Fruit fly (Drosophila melanogaster): ENCODE measurements around the gene Mst36Fa.

The Mst36Fa gene

DNA sequence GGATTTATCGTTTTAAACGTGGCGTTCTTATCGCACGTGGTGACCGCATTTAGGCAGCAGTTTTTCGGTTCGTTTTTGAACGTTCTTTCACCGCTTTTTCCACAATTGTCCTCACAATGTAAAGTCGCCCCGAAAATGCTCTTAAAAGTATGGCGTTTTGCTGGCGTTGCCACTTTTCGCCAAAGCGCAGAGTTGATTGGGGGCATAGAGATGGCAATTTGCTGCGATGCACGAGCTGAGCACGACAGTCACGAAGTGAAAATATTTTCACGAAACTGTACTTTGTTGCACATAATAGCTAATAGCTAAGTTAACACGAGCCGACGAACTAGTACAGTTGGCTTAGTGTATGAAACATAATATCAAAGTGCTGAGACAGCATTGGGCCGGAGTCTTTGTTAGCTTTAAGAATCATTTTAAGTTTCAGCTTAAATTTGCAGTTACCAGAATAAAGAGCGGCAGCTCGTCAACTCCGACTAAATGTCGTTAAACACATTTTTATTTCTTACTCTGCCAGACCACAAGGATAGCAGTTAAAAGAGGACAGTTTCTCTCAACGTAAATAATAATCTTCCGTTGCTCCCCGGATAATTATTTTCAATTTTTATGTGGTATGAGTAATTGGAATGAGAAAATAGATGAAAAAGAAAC, 12.0 kb upstream of the Mst36Fa start, which contains the start of gene msl-1 (continued):
- no peak for TF ChIP-seq CG8290 (GFP tag; optimal IDR thresholded peaks at IDR 0.05)
- TF ChIP-seq CG8290 (tag; optimal IDR thresholded peaks at IDR 0.05) = peak in 1 of 2 experiments; percentile 49
- TF ChIP-seq gsb-n (tag; optimal IDR thresholded peaks at IDR 0.05) = no peak
- no peak for TF ChIP-seq fd3F (GFP tag; optimal IDR thresholded peaks at IDR 0.05)
- TF ChIP-seq ap (GFP tag; IDR thresholded peaks at IDR 0.05) = no peak
- peak; percentile 44; the same call in 1 of the 2 replicates for TF ChIP-seq onecut (GFP tag; IDR thresholded peaks at IDR 0.05)
- TF ChIP-seq CG10431 (GFP tag; optimal IDR thresholded peaks at IDR 0.05) = no peak
- TF ChIP-seq CG1024 (GFP tag; IDR thresholded peaks at IDR 0.05) = peak; percentile 18; the same call in 1 of the 2 replicates
- TF ChIP-seq CG7745 (tag; optimal IDR thresholded peaks at IDR 0.05) = no peak
- TF ChIP-seq lbe (GFP tag; optimal IDR thresholded peaks at IDR 0.05) = no peak
- TF ChIP-seq psq (GFP tag; optimal IDR thresholded peaks at IDR 0.05) = no peak
- TF ChIP-seq CG4707 (GFP tag; optimal IDR thresholded peaks at IDR 0.05) = no peak
- no peak for TF ChIP-seq CG32767 (GFP tag; IDR thresholded peaks at IDR 0.05)
- TF ChIP-seq CG7556 (GFP tag; optimal IDR thresholded peaks at IDR 0.05) = no peak
- no peak for TF ChIP-seq CG2199 (GFP tag; IDR thresholded peaks at IDR 0.05)
- TF ChIP-seq CG17361 (GFP tag; IDR thresholded peaks at IDR 0.05) = no peak
- peak; percentile 90 for TF ChIP-seq nerfin-2 (GFP tag; IDR thresholded peaks at IDR 0.05; ENCODE audit: partially characterized antibody)
- no peak for TF ChIP-seq Trl (optimal IDR thresholded peaks at IDR 0.05)
- peak; percentile 15 for TF ChIP-seq Trl (GFP tag; optimal IDR thresholded peaks at IDR 0.05)
- TF ChIP-seq B-H2 (GFP tag; optimal IDR thresholded peaks at IDR 0.05) = peak; percentile 36
- TF ChIP-seq CG11398 (GFP tag; optimal IDR thresholded peaks at IDR 0.05) = no peak
- no peak for TF ChIP-seq Camta (GFP tag; optimal IDR thresholded peaks at IDR 0.05)
- TF ChIP-seq CG31224 (GFP tag; IDR thresholded peaks at IDR 0.05) = no peak
- TF ChIP-seq dpn (GFP tag; optimal IDR thresholded peaks at IDR 0.05) = peak; percentile 22 to 41
- no peak for TF ChIP-seq sens-2 (GFP tag; IDR thresholded peaks at IDR 0.05)
- TF ChIP-seq grau (tag; optimal IDR thresholded peaks at IDR 0.05) = no peak
- peak; percentile 33 to 74 for TF ChIP-seq Pdp1 (GFP tag; optimal IDR thresholded peaks at IDR 0.05)
- no peak for TF ChIP-seq CG18764 (GFP tag; optimal IDR thresholded peaks at IDR 0.05)
- peak; percentile 33; the same call in 1 of the 2 replicates for TF ChIP-seq CG8765 (GFP tag; IDR thresholded peaks at IDR 0.05)
- peak; percentile 89 for TF ChIP-seq sna (GFP tag; IDR thresholded peaks at IDR 0.05; ENCODE audit: partially characterized antibody)
- no peak for TF ChIP-seq unpg (GFP tag; optimal IDR thresholded peaks at IDR 0.05)
- no peak for TF ChIP-seq aop (GFP tag; IDR thresholded peaks at IDR 0.05)
- no peak for TF ChIP-seq her (GFP tag; optimal IDR thresholded peaks at IDR 0.05)
- TF ChIP-seq Optix (GFP tag; IDR thresholded peaks at IDR 0.05) = no peak
- no peak for TF ChIP-seq tap (tag; optimal IDR thresholded peaks at IDR 0.05)
- TF ChIP-seq tin (GFP tag; optimal IDR thresholded peaks at IDR 0.05) = peak; percentile 33
- TF ChIP-seq CG31441 (GFP tag; IDR thresholded peaks at IDR 0.05) = no peak
- no peak for TF ChIP-seq CG7271 (tag; optimal IDR thresholded peaks at IDR 0.05)
- TF ChIP-seq fd64A (GFP tag; optimal IDR thresholded peaks at IDR 0.05) = no peak
- no peak for TF ChIP-seq Nf-YC (tag; optimal IDR thresholded peaks at IDR 0.05)
- peak; percentile 27 for TF ChIP-seq HmgZ (tag; optimal IDR thresholded peaks at IDR 0.05)
- TF ChIP-seq vvl (GFP tag; IDR thresholded peaks at IDR 0.05) = peak; percentile 48; the same call in 1 of the 2 replicates
- TF ChIP-seq CG6689 (GFP tag; IDR thresholded peaks at IDR 0.05) = no peak
- peak; percentile 65 for TF ChIP-seq CG4617 (GFP tag; optimal IDR thresholded peaks at IDR 0.05; ENCODE audit: borderline replicate concordance)
- peak; percentile 6; the same call in 1 of the 2 replicates for TF ChIP-seq CG4404 (GFP tag; IDR thresholded peaks at IDR 0.05)
- no peak for TF ChIP-seq CG17385 (GFP tag; optimal IDR thresholded peaks at IDR 0.05)
- TF ChIP-seq caup (GFP tag; optimal IDR thresholded peaks at IDR 0.05; ENCODE audit: severe bottlenecking) = no peak
- no peak for TF ChIP-seq CG12942 (GFP tag; optimal IDR thresholded peaks at IDR 0.05)
- TF ChIP-seq grn (GFP tag; optimal IDR thresholded peaks at IDR 0.05) = no peak
- peak; percentile 10 for TF ChIP-seq CrebB (tag; optimal IDR thresholded peaks at IDR 0.05)
- TF ChIP-seq sens (GFP tag) = peak; percentile 34

All from whole organism, embryonic.